Worm (Caenorhabditis elegans): Measurements from ENCODE around the gene ins-16.

Gene ins-16

DNA sequence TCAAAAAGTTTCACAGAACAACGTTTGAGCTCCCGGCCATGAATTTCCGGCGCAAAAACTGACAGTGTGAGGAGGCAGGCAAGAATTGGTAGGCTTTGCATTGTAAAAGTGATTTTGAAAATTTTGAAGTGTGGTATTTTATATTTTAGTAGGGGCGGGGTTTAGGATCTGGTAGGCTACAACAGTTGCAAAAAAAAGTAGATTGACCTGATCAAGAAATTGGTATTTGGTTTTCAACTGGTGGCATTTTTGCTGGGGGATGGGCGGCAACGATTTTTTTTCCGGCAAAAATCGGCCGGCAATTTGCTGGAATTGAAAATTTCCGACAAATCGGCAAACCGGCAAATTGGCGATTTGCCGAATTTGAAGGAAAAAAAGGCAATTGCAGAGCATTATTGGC is at the start of gene ins-16:
ins-16 (minus strand) TSS at position 101 of the 400 bp plus-strand sequence.
- TF ChIP-seq pes-1 (GFP tag; IDR thresholded peaks at IDR 0.05) (no peak), B0310.2 (tag; optimal IDR thresholded peaks at IDR 0.05) (no peak), scrt-1 (GFP tag; IDR thresholded peaks at IDR 0.05) (no peak), tra-4 (tag; optimal IDR thresholded peaks at IDR 0.05) (no peak), ama-1 (optimal IDR thresholded peaks at IDR 0.05) (no peak), ceh-36 (tag; optimal IDR thresholded peaks at IDR 0.05) (no peak), ets-7 (tag; optimal IDR thresholded peaks at IDR 0.05) (no peak), hmbx-1 (tag; optimal IDR thresholded peaks at IDR 0.05) (no peak), tbx-37 (GFP tag; conservative IDR thresholded peaks at IDR 0.05) (no peak), hmg-4 (GFP tag; optimal IDR thresholded peaks at IDR 0.05) (no peak), hnd-1 (tag; optimal IDR thresholded peaks at IDR 0.05) (no peak), tbx-11 (GFP tag; IDR thresholded peaks at IDR 0.05) (no peak), sea-1 (GFP tag; conservative IDR thresholded peaks at IDR 0.05) (no peak), flt-1 (GFP tag; IDR thresholded peaks at IDR 0.05) (no peak), ceh-13 (GFP tag; optimal IDR thresholded peaks at IDR 0.05) (no peak), F13C5.2 (tag; optimal IDR thresholded peaks at IDR 0.05) (no peak)

ce11 chrIII:2110249-2110648 is 49.5 kb upstream of the ins-16 start, which contains the start of gene Y48G9A.7:
Gene Y48G9A.7 (plus strand): TSS chrIII:2110549.
- TF ChIP-seq aly-1 (tag; optimal IDR thresholded peaks at IDR 0.05) (no peak), ets-7 (tag; optimal IDR thresholded peaks at IDR 0.05) (no peak), pes-1 (GFP tag; IDR thresholded peaks at IDR 0.05) (no peak), hmg-4 (GFP tag; optimal IDR thresholded peaks at IDR 0.05) (no peak)

ce11 chrIII:2105935-2106334 is 45.2 kb upstream of the ins-16 start:
- TF ChIP-seq hmg-4 (GFP tag; optimal IDR thresholded peaks at IDR 0.05) (no peak), ceh-36 (tag; optimal IDR thresholded peaks at IDR 0.05) (no peak), aly-1 (tag; optimal IDR thresholded peaks at IDR 0.05) (no peak), ets-7 (tag; optimal IDR thresholded peaks at IDR 0.05) (no peak), scrt-1 (GFP tag; IDR thresholded peaks at IDR 0.05) (no peak), ceh-13 (GFP tag; optimal IDR thresholded peaks at IDR 0.05) (no peak), pes-1 (GFP tag; IDR thresholded peaks at IDR 0.05) (no peak), F13C5.2 (tag; optimal IDR thresholded peaks at IDR 0.05) (no peak), tbx-37 (GFP tag; conservative IDR thresholded peaks at IDR 0.05) (no peak), sea-1 (GFP tag; conservative IDR thresholded peaks at IDR 0.05) (no peak), tra-4 (tag; optimal IDR thresholded peaks at IDR 0.05) (no peak), flt-1 (GFP tag; IDR thresholded peaks at IDR 0.05) (no peak), tbx-11 (GFP tag; IDR thresholded peaks at IDR 0.05) (no peak), B0310.2 (tag; optimal IDR thresholded peaks at IDR 0.05) (no peak), hnd-1 (tag; optimal IDR thresholded peaks at IDR 0.05) (no peak), ama-1 (optimal IDR thresholded peaks at IDR 0.05) (no peak), hmbx-1 (tag; optimal IDR thresholded peaks at IDR 0.05) (no peak)

ce11 chrIII:2101895-2102345 is 41.2 kb upstream of the ins-16 start, which contains the start of gene ppk-2:
Gene ppk-2 (plus strand): TSS chrIII:2102295.
- no peak for TF ChIP-seq scrt-1 (GFP tag; IDR thresholded peaks at IDR 0.05)
- TF ChIP-seq pes-1 (GFP tag; IDR thresholded peaks at IDR 0.05): no peak
- TF ChIP-seq B0310.2 (tag; optimal IDR thresholded peaks at IDR 0.05): no peak
- TF ChIP-seq flt-1 (GFP tag; IDR thresholded peaks at IDR 0.05): no peak
- no peak for TF ChIP-seq F13C5.2 (tag; optimal IDR thresholded peaks at IDR 0.05)
- no peak for TF ChIP-seq aly-1 (tag; optimal IDR thresholded peaks at IDR 0.05)
- TF ChIP-seq sea-1 (GFP tag; conservative IDR thresholded peaks at IDR 0.05): no peak
- TF ChIP-seq ets-7 (tag; optimal IDR thresholded peaks at IDR 0.05): no peak
- TF ChIP-seq tra-4 (tag; optimal IDR thresholded peaks at IDR 0.05): no peak
- no peak for TF ChIP-seq hmbx-1 (tag; optimal IDR thresholded peaks at IDR 0.05)
- no peak for TF ChIP-seq ama-1 (optimal IDR thresholded peaks at IDR 0.05)

- no peak for TF ChIP-seq hnd-1 (tag; optimal IDR thresholded peaks at IDR 0.05)
- TF ChIP-seq ets-7 (tag; optimal IDR thresholded peaks at IDR 0.05): no peak
- TF ChIP-seq scrt-1 (GFP tag; IDR thresholded peaks at IDR 0.05): no peak
- no peak for TF ChIP-seq ceh-36 (tag; optimal IDR thresholded peaks at IDR 0.05)
- TF ChIP-seq B0310.2 (tag; optimal IDR thresholded peaks at IDR 0.05): no peak
- no peak for TF ChIP-seq flt-1 (GFP tag; IDR thresholded peaks at IDR 0.05)
Measured at ce11 chrIII:2101310-2101709, 40.6 kb upstream of the ins-16 start.

DNA sequence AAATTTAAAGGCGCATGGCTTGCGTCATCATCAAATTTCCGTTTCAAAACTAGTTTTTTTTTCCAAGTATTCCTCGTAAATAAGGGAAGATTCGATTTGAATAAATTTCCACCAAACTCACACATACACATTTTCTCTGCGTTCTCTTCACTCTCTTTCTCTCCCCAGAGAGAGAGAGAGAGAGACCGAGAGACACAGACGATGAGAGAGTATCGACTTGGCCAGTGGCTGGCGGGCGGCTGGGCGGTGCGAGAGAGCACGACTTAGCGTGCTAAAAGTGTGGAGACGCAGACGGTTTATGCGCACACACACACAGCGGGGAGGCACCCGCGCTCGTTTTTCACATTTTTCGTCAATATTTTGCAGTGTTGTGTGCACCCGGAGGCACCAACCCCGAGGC is 40.1 kb upstream of the ins-16 start:
- TF ChIP-seq F13C5.2 (tag; optimal IDR thresholded peaks at IDR 0.05) (peak; percentile 56), ceh-36 (tag; optimal IDR thresholded peaks at IDR 0.05) (peak; percentile 4), hmg-4 (GFP tag; optimal IDR thresholded peaks at IDR 0.05) (peak; percentile 31), B0310.2 (tag; optimal IDR thresholded peaks at IDR 0.05) (no peak)

- TF ChIP-seq tbx-37 (GFP tag; conservative IDR thresholded peaks at IDR 0.05) (no peak), hmg-4 (GFP tag; optimal IDR thresholded peaks at IDR 0.05) (no peak), aly-1 (tag; optimal IDR thresholded peaks at IDR 0.05) (no peak), flt-1 (GFP tag; IDR thresholded peaks at IDR 0.05) (no peak), sea-1 (GFP tag; conservative IDR thresholded peaks at IDR 0.05) (no peak), ama-1 (optimal IDR thresholded peaks at IDR 0.05) (no peak), ets-7 (tag; optimal IDR thresholded peaks at IDR 0.05) (no peak), F13C5.2 (tag; optimal IDR thresholded peaks at IDR 0.05) (no peak), B0310.2 (tag; optimal IDR thresholded peaks at IDR 0.05) (no peak), hnd-1 (tag; optimal IDR thresholded peaks at IDR 0.05) (no peak), hmbx-1 (tag; optimal IDR thresholded peaks at IDR 0.05) (no peak), ceh-36 (tag; optimal IDR thresholded peaks at IDR 0.05) (no peak), tbx-11 (GFP tag; IDR thresholded peaks at IDR 0.05) (no peak), scrt-1 (GFP tag; IDR thresholded peaks at IDR 0.05) (no peak), ceh-13 (GFP tag; optimal IDR thresholded peaks at IDR 0.05) (no peak), pes-1 (GFP tag; IDR thresholded peaks at IDR 0.05) (no peak), tra-4 (tag; optimal IDR thresholded peaks at IDR 0.05) (no peak)
Measured at ce11 chrIII:2099808-2100366, 39.1 kb upstream of the ins-16 start.

DNA sequence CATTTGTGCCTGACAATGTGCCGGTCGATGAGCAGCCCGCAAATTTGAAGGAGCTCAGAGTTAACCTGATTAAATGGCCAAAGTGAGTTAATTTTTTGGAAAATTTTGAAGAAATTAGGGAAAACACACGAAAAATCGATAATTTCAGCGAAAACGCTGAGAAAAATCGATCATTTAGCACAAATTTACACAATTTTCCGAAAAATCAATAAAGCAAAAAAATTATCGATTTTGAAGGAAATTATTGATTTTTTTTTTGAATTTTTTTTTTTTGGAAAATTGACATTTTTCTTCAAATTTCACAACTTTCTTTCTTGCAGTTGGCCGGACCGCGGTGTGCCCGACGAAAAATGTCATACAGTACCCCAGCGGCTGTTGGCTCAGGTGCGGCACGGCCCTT is 37.4 kb upstream of the ins-16 start:
- TF ChIP-seq hmg-4 (GFP tag; optimal IDR thresholded peaks at IDR 0.05): no peak
- no peak for TF ChIP-seq sea-1 (GFP tag; conservative IDR thresholded peaks at IDR 0.05)
- no peak for TF ChIP-seq flt-1 (GFP tag; IDR thresholded peaks at IDR 0.05)
- TF ChIP-seq scrt-1 (GFP tag; IDR thresholded peaks at IDR 0.05): no peak
- no peak for TF ChIP-seq hmbx-1 (tag; optimal IDR thresholded peaks at IDR 0.05)
- no peak for TF ChIP-seq ceh-13 (GFP tag; optimal IDR thresholded peaks at IDR 0.05)
- no peak for TF ChIP-seq aly-1 (tag; optimal IDR thresholded peaks at IDR 0.05)
- TF ChIP-seq pes-1 (GFP tag; IDR thresholded peaks at IDR 0.05): no peak
- TF ChIP-seq hnd-1 (tag; optimal IDR thresholded peaks at IDR 0.05): no peak
- no peak for TF ChIP-seq B0310.2 (tag; optimal IDR thresholded peaks at IDR 0.05)
- no peak for TF ChIP-seq tra-4 (tag; optimal IDR thresholded peaks at IDR 0.05)
- no peak for TF ChIP-seq tbx-37 (GFP tag; conservative IDR thresholded peaks at IDR 0.05)
- no peak for TF ChIP-seq F13C5.2 (tag; optimal IDR thresholded peaks at IDR 0.05)
- no peak for TF ChIP-seq tbx-11 (GFP tag; IDR thresholded peaks at IDR 0.05)
- TF ChIP-seq ceh-36 (tag; optimal IDR thresholded peaks at IDR 0.05): no peak
